Worm (Caenorhabditis elegans) whole organism, L4/young adult: Measurements from ENCODE around the gene unc-30.

ENCODE experiments used
- W03F9.2 ChIP-seq: fragments of 150-350 bp; optimal IDR thresholded peaks from 2 replicates; lab custom pipeline; 2014; ENCODE audit warnings: missing biosample characterization, missing genetic modification characterization
- dao-5 ChIP-seq: sonication (generic microtip); optimal IDR thresholded peaks from 2 replicates; lab custom pipeline; 2016; ENCODE audit warnings: missing genotype, missing genetic modification characterization, moderate library complexity, missing compliant biosample characterization
- him-1 ChIP-seq: sonication (generic microtip); optimal IDR thresholded peaks from 2 replicates; lab custom pipeline; 2016; ENCODE audit warnings: missing genotype, missing genetic modification reagents, missing genetic modification characterization, missing compliant biosample characterization

- TF ChIP-seq him-1 (tag; lab: Kevin White, UChicago): no peak
- TF ChIP-seq dao-5 (tag; lab: Kevin White, UChicago): no peak
- no peak for TF ChIP-seq W03F9.2 (tag; lab: Kevin White, UChicago)
Measured at ce11 chrIV:13104900-13105299, 13.9 kb upstream of the unc-30 start, which contains the start of gene rde-11.
